Fruit fly (Drosophila melanogaster) whole organism, pupa: ENCODE results near the gene Gem2.
A peak's percentile ranks its signal among the peaks of the same experiment; 100 is the strongest.

Experiments used
- CG10348 ChIP-seq: fragments of 200-800 bp; sonication (Bioruptor generic); IDR thresholded peaks from 2 replicates; pipeline ENCODE4 v1.3.6; 2022; ENCODE audit warnings: missing biosample characterization, missing genetic modification characterization
- CG12605 ChIP-seq: fragments of 200-800 bp; sonication (Bioruptor generic); IDR thresholded peaks from 2 replicates; pipeline ENCODE4 v1.3.6; 2022; ENCODE audit warnings: missing biosample characterization, missing genetic modification characterization
- CG13204 ChIP-seq: fragments of 200-800 bp; sonication (Bioruptor generic); optimal IDR thresholded peaks from 2 replicates; lab custom pipeline; 2018; ENCODE audit warnings: missing biosample characterization, mild to moderate bottlenecking, missing genetic modification characterization, moderate library complexity
- CG14655 ChIP-seq: fragments of 200-800 bp; sonication (Bioruptor generic); optimal IDR thresholded peaks from 3 replicates; lab custom pipeline; 2017; ENCODE audit warnings: mild to moderate bottlenecking, missing biosample characterization, missing genetic modification reagents, missing genetic modification characterization
- CG15710 ChIP-seq: fragments of 200-800 bp; sonication (Bioruptor generic); optimal IDR thresholded peaks from 2 replicates; lab custom pipeline; 2018; ENCODE audit warnings: missing biosample characterization, mild to moderate bottlenecking, missing genetic modification characterization, moderate library complexity
- CG17806 ChIP-seq: fragments of 200-800 bp; sonication (Bioruptor generic); optimal IDR thresholded peaks from 2 replicates; lab custom pipeline; 2018; ENCODE audit warnings: missing biosample characterization, mild to moderate bottlenecking, missing genetic modification characterization, moderate library complexity
- CG32121 ChIP-seq: fragments of 200-800 bp; sonication (Bioruptor generic); IDR thresholded peaks from 2 replicates; pipeline ENCODE4 v1.3.6; 2022; ENCODE audit warnings: missing biosample characterization, missing genetic modification characterization
- CG34367 ChIP-seq: fragments of 200-800 bp; sonication (Bioruptor generic); optimal IDR thresholded peaks from 2 replicates; lab custom pipeline; 2018; ENCODE audit warnings: missing biosample characterization, mild to moderate bottlenecking, missing genetic modification characterization
- CG4496 ChIP-seq: fragments of 200-800 bp; sonication (Bioruptor generic); IDR thresholded peaks from 3 replicates; pipeline ENCODE4 v1.3.6; 2022; ENCODE audit warnings: missing biosample characterization, missing genetic modification characterization
- CG8159 ChIP-seq: fragments of 200-800 bp; sonication (Bioruptor generic); optimal IDR thresholded peaks from 3 replicates; lab custom pipeline; 2018; ENCODE audit warnings: missing biosample characterization, mild to moderate bottlenecking, missing genetic modification characterization, moderate library complexity
- CG8301 ChIP-seq: fragments of 200-800 bp; sonication (Bioruptor generic); optimal IDR thresholded peaks from 2 replicates; lab custom pipeline; 2018; ENCODE audit warnings: missing biosample characterization, mild to moderate bottlenecking, missing genetic modification characterization
- CG9948 ChIP-seq: fragments of 200-800 bp; sonication (Bioruptor generic); optimal IDR thresholded peaks from 2 replicates; lab custom pipeline; 2018; ENCODE audit warnings: missing biosample characterization, mild to moderate bottlenecking, missing genetic modification characterization, moderate library complexity
- D1 ChIP-seq: fragments of 200-800 bp; sonication (Bioruptor generic); optimal IDR thresholded peaks from 2 replicates; lab custom pipeline; 2018; ENCODE audit warnings: missing biosample characterization, mild to moderate bottlenecking, missing genetic modification characterization, moderate library complexity
- EcR ChIP-seq: fragments of 200-800 bp; sonication (Bioruptor generic); optimal IDR thresholded peaks from 3 replicates; lab custom pipeline; 2019; ENCODE audit warnings: missing biosample characterization, missing genetic modification characterization, mild to moderate bottlenecking, moderate library complexity, missing genetic modification reagents
- Ets98B ChIP-seq: fragments of 200-800 bp; sonication (Bioruptor generic); IDR thresholded peaks from 2 replicates; pipeline ENCODE4 v1.3.6; 2022; ENCODE audit warnings: missing biosample characterization, missing genetic modification characterization
- Pif1A ChIP-seq: fragments of 200-800 bp; sonication (Bioruptor generic); optimal IDR thresholded peaks from 3 replicates; lab custom pipeline; 2016; ENCODE audit warnings: missing biosample characterization, missing genetic modification characterization
- Pif1B ChIP-seq: fragments of 200-800 bp; sonication (Bioruptor generic); optimal IDR thresholded peaks from 3 replicates; lab custom pipeline; 2016; ENCODE audit warnings: missing biosample characterization, missing genetic modification characterization
- Snoo ChIP-seq: fragments of 200-800 bp; sonication (Bioruptor generic); optimal IDR thresholded peaks from 3 replicates; lab custom pipeline; 2017; ENCODE audit warnings: missing biosample characterization, mild to moderate bottlenecking, missing genetic modification characterization, inconsistent platforms
- fd96Ca ChIP-seq: fragments of 200-800 bp; sonication (Bioruptor generic); IDR thresholded peaks from 3 replicates; pipeline ENCODE4 v1.3.6; 2022; ENCODE audit warnings: missing biosample characterization, missing genetic modification characterization
- gl ChIP-seq: fragments of 200-800 bp; sonication (Bioruptor generic); optimal IDR thresholded peaks from 2 replicates; lab custom pipeline; 2018; ENCODE audit warnings: missing biosample characterization, mild to moderate bottlenecking, missing genetic modification characterization
- rn ChIP-seq: fragments of 200-800 bp; sonication (Bioruptor generic); IDR thresholded peaks from 2 replicates; pipeline ENCODE4 v1.3.6; 2022; ENCODE audit warnings: missing biosample characterization, missing genetic modification characterization

Gem2 gene

dm6 chr3L:19079067-19079466 is 21.1 kb downstream of the Gem2 start:
- TF ChIP-seq Pif1A (GFP tag; lab: Kevin White, UChicago) = no peak
- TF ChIP-seq CG12605 (GFP tag; lab: Robert Waterston, UW) = 0 out of 2 replicates have a peak, but pooled peaks have one; percentile 15
- no peak for TF ChIP-seq rn (GFP tag; lab: Robert Waterston, UW)
- no peak for TF ChIP-seq CG10348
- TF ChIP-seq CG4496 (GFP tag; lab: Robert Waterston, UW) = peak; percentile 16; the same call in 1 of the 3 replicates
- peak; percentile 55 for TF ChIP-seq EcR (GFP tag; lab: Kevin White, UChicago)
- peak; percentile 72 for TF ChIP-seq CG13204 (GFP tag; lab: Kevin White, UChicago)
- TF ChIP-seq gl = peak; percentile 69
- TF ChIP-seq fd96Ca (GFP tag; lab: Robert Waterston, UW) = peak; percentile 48; the same call in 1 of the 3 replicates

dm6 chr3L:19078444-19078843 is 21.7 kb downstream of the Gem2 start:
- TF ChIP-seq Snoo (tag; lab: Kevin White, UChicago) (no peak), Pif1A (GFP tag; lab: Kevin White, UChicago) (no peak), CG13204 (GFP tag; lab: Kevin White, UChicago) (no peak), CG4496 (GFP tag; lab: Robert Waterston, UW) (peak; percentile 69), D1 (no peak), EcR (GFP tag; lab: Kevin White, UChicago) (no peak), CG9948 (tag; lab: Kevin White, UChicago) (peak; percentile 37), CG15710 (tag; lab: Kevin White, UChicago) (peak; percentile 1), fd96Ca (GFP tag; lab: Robert Waterston, UW) (no peak), CG34367 (tag; lab: Kevin White, UChicago) (peak; percentile 18), CG12605 (GFP tag; lab: Robert Waterston, UW) (peak; percentile 31), Pif1B (no peak), CG14655 (GFP tag; lab: Kevin White, UChicago) (peak; percentile 66), rn (GFP tag; lab: Robert Waterston, UW) (no peak), CG8301 (tag; lab: Kevin White, UChicago) (peak; percentile 61), Ets98B (GFP tag; lab: Robert Waterston, UW) (peak; percentile 36), CG8159 (tag; lab: Kevin White, UChicago) (peak; percentile 32), CG10348 (no peak), CG17806 (tag; lab: Kevin White, UChicago) (peak; percentile 31), gl (no peak), CG32121 (GFP tag; lab: Robert Waterston, UW) (peak; percentile 46)
- TF ChIP-seq, all 21 proteins: peak for 11

dm6 chr3L:19075976-19076375 is 24.2 kb downstream of the Gem2 start:
- TF ChIP-seq CG14655 (GFP tag; lab: Kevin White, UChicago) (peak; percentile 12), CG8301 (tag; lab: Kevin White, UChicago) (no peak)

dm6 chr3L:19074673-19075402 is 25.3 kb downstream of the Gem2 start:
- TF ChIP-seq CG4496 (GFP tag; lab: Robert Waterston, UW) (peak; percentile 30; the same call in 1 of the 3 replicates), EcR (GFP tag; lab: Kevin White, UChicago) (peak; percentile 0), gl (no peak), CG32121 (GFP tag; lab: Robert Waterston, UW) (peak; percentile 23; the same call in 1 of the 2 replicates)
- TF ChIP-seq, all 21 proteins: peak for 3

dm6 chr3L:19073909-19074239 is 26.3 kb downstream of the Gem2 start:
- TF ChIP-seq CG15710 (tag; lab: Kevin White, UChicago) = no peak
- no peak for TF ChIP-seq CG8159 (tag; lab: Kevin White, UChicago)
- TF ChIP-seq CG12605 (GFP tag; lab: Robert Waterston, UW) = no peak
- no peak for TF ChIP-seq fd96Ca (GFP tag; lab: Robert Waterston, UW)
- no peak for TF ChIP-seq CG13204 (GFP tag; lab: Kevin White, UChicago)
- no peak for TF ChIP-seq D1
- no peak for TF ChIP-seq Pif1B
- no peak for TF ChIP-seq Snoo (tag; lab: Kevin White, UChicago)
- TF ChIP-seq CG10348 = no peak
- TF ChIP-seq CG32121 (GFP tag; lab: Robert Waterston, UW) = no peak
- TF ChIP-seq Pif1A (GFP tag; lab: Kevin White, UChicago) = no peak
- TF ChIP-seq CG14655 (GFP tag; lab: Kevin White, UChicago) = no peak
- TF ChIP-seq CG34367 (tag; lab: Kevin White, UChicago) = no peak

dm6 chr3L:19073029-19073908 is 26.9 kb downstream of the Gem2 start:
- TF ChIP-seq CG9948 (tag; lab: Kevin White, UChicago) (no peak), CG4496 (GFP tag; lab: Robert Waterston, UW) (0 out of 3 replicates have a peak, but pooled peaks have one; percentile 31), EcR (GFP tag; lab: Kevin White, UChicago) (peak; percentile 86), Ets98B (GFP tag; lab: Robert Waterston, UW) (peak; percentile 38; the same call in 1 of the 2 replicates), CG8159 (tag; lab: Kevin White, UChicago) (no peak), CG12605 (GFP tag; lab: Robert Waterston, UW) (0 out of 2 replicates have a peak, but pooled peaks have one; percentile 14), Snoo (tag; lab: Kevin White, UChicago) (no peak), CG15710 (tag; lab: Kevin White, UChicago) (no peak), fd96Ca (GFP tag; lab: Robert Waterston, UW) (no peak)
